Worm (Caenorhabditis elegans): ENCODE data around the gene clh-3.
A peak's percentile ranks its signal among the peaks of the same experiment; 100 is the strongest.

clh-3 gene

DNA sequence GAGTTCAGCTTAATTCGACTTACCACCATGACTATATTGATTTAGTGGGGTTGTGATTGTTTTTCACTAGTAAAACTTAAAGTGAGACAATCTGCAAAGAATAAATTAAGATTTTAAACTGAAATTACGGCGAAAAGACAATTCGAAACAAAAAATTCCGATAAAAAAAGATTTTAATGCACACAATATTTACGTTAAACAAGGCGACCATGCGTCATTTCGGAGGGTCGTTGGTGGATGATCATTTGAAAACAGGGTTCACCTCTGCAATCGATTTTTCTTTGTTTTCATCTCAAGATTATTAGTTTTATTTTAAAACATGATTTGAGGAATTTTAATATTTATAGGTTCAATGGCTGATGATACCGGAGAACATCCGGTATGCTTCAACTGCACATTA is 27.4 kb upstream of the clh-3 start, which contains the start of gene lsm-4:
TSS of gene lsm-4 (minus strand) at position 91 of the 400 bp plus-strand sequence.
- TF ChIP-seq B0336.3 (GFP tag; IDR thresholded peaks at IDR 0.05) (no peak), attf-3 (GFP tag; conservative IDR thresholded peaks at IDR 0.05) (peak; percentile 86)

DNA sequence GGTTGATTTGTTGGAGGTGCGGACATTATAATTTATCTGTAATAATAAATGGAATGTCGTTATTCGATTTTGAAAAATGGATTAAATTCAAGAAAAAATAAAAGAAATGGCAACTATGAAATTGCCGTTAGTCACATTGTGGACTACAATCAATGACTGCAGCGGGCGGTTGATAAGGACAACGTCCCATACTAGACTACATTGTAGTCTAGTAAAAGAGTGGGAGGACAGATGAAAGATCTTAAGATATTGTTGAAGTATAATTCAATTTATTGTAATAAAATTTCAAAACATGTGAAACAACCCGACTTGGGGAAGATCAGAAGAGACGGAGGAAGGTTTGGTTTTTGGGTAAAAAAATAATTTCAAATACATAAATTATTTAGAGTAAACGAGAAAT is 26.3 kb upstream of the clh-3 start, which contains the start of the genes prx-13 and ada-2:
TSS of gene prx-13 (minus strand) at position 38 of the 400 bp plus-strand sequence.
TSS of gene ada-2 (plus strand) at position 282 of the 400 bp plus-strand sequence.
- TF ChIP-seq snpc-4 (GFP tag; optimal IDR thresholded peaks at IDR 0.05) (no peak), snpc-4 (tag; optimal IDR thresholded peaks at IDR 0.05) (peak in 1 of 4 experiments; percentile 15), nhr-80 (tag; optimal IDR thresholded peaks at IDR 0.05) (peak; percentile 62), tbx-9 (tag; optimal IDR thresholded peaks at IDR 0.05; ENCODE audit: borderline replicate concordance) (no peak)

DNA sequence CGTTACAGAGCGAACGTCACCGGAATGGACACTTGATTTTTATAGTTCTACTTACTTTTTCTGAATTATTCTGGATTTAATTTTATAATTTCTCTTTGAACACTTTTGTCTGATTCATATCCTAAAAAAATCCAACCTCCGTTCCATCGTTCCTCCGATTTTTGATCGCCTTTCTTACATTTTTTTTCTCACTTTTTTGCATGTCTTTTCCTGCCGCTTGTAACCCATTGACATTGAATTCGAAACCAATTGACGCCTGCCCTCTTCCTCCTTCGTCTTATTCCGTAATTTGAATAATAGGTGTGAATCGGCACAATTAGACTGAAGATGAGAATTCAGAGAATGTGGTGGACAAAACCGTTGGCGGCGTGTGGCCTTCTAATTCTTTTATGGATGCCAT is 19.9 kb upstream of the clh-3 start, which contains the start of gene skpo-3:
TSS of gene skpo-3 (plus strand) at position 301 of the 400 bp plus-strand sequence.
- TF ChIP-seq rec-8 (tag; optimal IDR thresholded peaks at IDR 0.05) = no peak
- no peak for TF ChIP-seq attf-5 (GFP tag; optimal IDR thresholded peaks at IDR 0.05)
- no peak for TF ChIP-seq lsl-1 (GFP tag; optimal IDR thresholded peaks at IDR 0.05)
- TF ChIP-seq efl-1 (GFP tag; optimal IDR thresholded peaks at IDR 0.05) = no peak
- TF ChIP-seq nfya-1 (tag; optimal IDR thresholded peaks at IDR 0.05; ENCODE audit: borderline replicate concordance, insufficient read depth) = no peak
- no peak for TF ChIP-seq ceh-58 (GFP tag; IDR thresholded peaks at IDR 0.05)
- no peak for TF ChIP-seq ets-4 (GFP tag; optimal IDR thresholded peaks at IDR 0.05)
- no peak for TF ChIP-seq D2030.7 (GFP tag; IDR thresholded peaks at IDR 0.05)
- no peak for TF ChIP-seq bed-1 (GFP tag; IDR thresholded peaks at IDR 0.05)
- TF ChIP-seq ztf-3 (GFP tag; optimal IDR thresholded peaks at IDR 0.05) = no peak
- TF ChIP-seq nfyb-1 (GFP tag; IDR thresholded peaks at IDR 0.05) = no peak
- TF ChIP-seq somi-1 (GFP tag; optimal IDR thresholded peaks at IDR 0.05) = no peak
- TF ChIP-seq ztf-25 (GFP tag; IDR thresholded peaks at IDR 0.05) = no peak
- no peak for TF ChIP-seq lin-54 (GFP tag; optimal IDR thresholded peaks at IDR 0.05)
- TF ChIP-seq let-526 (GFP tag; IDR thresholded peaks at IDR 0.05) = no peak
- no peak for TF ChIP-seq mxl-1 (tag; optimal IDR thresholded peaks at IDR 0.05)
- no peak for TF ChIP-seq unc-130 (GFP tag; optimal IDR thresholded peaks at IDR 0.05)
- TF ChIP-seq K12H6.12 (tag; optimal IDR thresholded peaks at IDR 0.05) = no peak
- no peak for TF ChIP-seq snpc-1.1 (tag; optimal IDR thresholded peaks at IDR 0.05; ENCODE audit: insufficient read depth)
- no peak for TF ChIP-seq Y95B8A.8 (GFP tag; IDR thresholded peaks at IDR 0.05)

DNA sequence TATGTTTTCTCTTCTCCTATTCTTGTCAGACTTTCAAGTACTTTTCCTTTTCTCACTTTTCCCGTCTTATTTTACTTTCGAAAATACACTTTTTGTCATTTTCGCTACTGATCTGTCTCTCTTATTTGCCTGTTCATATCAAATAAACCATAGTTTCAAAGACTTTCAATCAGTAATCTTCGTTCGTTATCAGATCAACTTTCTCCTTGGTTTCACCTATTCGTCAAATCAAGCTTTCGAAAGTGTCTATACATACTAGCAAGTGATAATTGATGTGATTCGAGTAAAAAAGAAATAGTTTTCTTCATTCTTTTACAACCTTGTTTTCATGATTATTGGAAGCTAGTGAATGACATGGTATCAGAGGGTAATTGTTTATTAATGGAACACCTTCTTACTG is 17.0 kb upstream of the clh-3 start:
- TF ChIP-seq B0035.1 (tag; optimal IDR thresholded peaks at IDR 0.05) (no peak), pbrm-1 (GFP tag; IDR thresholded peaks at IDR 0.05) (no peak), nhr-80 (tag; optimal IDR thresholded peaks at IDR 0.05) (peak; percentile 7)

DNA sequence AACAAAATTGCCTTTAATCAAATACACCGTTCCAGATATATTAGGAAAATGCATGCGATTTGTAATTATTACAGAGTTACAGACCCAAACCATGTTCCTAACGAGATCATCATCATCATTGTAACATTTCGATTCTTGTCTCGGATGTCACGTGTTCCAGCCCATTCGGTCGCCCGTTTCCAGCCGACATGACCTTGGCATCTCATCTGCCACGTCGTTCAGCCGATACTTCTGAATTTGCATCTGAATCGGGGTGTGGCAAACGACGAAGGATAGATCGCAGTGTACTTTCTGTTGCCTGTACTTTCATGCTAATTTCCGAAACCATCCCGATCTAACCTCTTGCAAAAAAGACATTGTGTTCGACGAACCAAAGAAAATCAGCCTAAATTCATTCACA is 14.0 kb upstream of the clh-3 start:
- TF ChIP-seq Y53F4B.3 (GFP tag; IDR thresholded peaks at IDR 0.05) (no peak), lin-35 (GFP tag; optimal IDR thresholded peaks at IDR 0.05) (no peak), ztf-25 (GFP tag; IDR thresholded peaks at IDR 0.05) (no peak), repo-1 (tag; optimal IDR thresholded peaks at IDR 0.05) (no peak)
